Worm (Caenorhabditis elegans) whole organism, young adult: ENCODE results near the gene lev-8.

Experiments used
- F23B12.7 ChIP-seq: sonication (generic microtip); optimal IDR thresholded peaks from 2 replicates; lab custom pipeline; 2017; ENCODE audit warnings: missing genetic modification characterization, mild to moderate bottlenecking, missing compliant biosample characterization, antibody characterized with exemption, moderate library complexity; ENCODE audit not compliant: insufficient read depth
- F55B11.4 ChIP-seq: sonication (generic microtip); optimal IDR thresholded peaks from 2 replicates; lab custom pipeline; 2016; ENCODE audit warnings: missing compliant biosample characterization, missing genetic modification characterization, borderline replicate concordance; ENCODE audit not compliant: insufficient read depth
- K11D2.4 ChIP-seq: fragments of 200-800 bp; sonication (Bioruptor generic); IDR thresholded peaks from 2 replicates; pipeline ENCODE4 v1.3.6; 2022; ENCODE audit warnings: missing genetic modification reagents, missing genetic modification characterization, missing compliant biosample characterization
- Y53G8AR.9 ChIP-seq: fragments of 200-800 bp; sonication (Bioruptor generic); conservative IDR thresholded peaks from 2 replicates; pipeline ENCODE4 v1.3.6; 2022; ENCODE audit warnings: missing genetic modification reagents, missing genetic modification characterization, missing compliant biosample characterization
- Y56A3A.18 ChIP-seq: fragments of 200-800 bp; sonication (Bioruptor generic); IDR thresholded peaks from 2 replicates; pipeline ENCODE4 v1.3.6; 2022; ENCODE audit warnings: missing genetic modification reagents, missing genetic modification characterization, missing compliant biosample characterization
- Y95B8A.8 ChIP-seq: fragments of 200-800 bp; sonication (Bioruptor generic); IDR thresholded peaks from 2 replicates; pipeline ENCODE4 v1.3.6; 2022; ENCODE audit warnings: missing genetic modification reagents, missing genetic modification characterization, missing compliant biosample characterization
- aptf-2 ChIP-seq: fragments of 200-800 bp; sonication (Bioruptor generic); conservative IDR thresholded peaks from 2 replicates; pipeline ENCODE4 v1.3.6; 2022; ENCODE audit warnings: missing genetic modification reagents, missing genetic modification characterization, missing compliant biosample characterization
- athp-1 ChIP-seq: sonication (generic microtip); optimal IDR thresholded peaks from 2 replicates; lab custom pipeline; 2017; ENCODE audit warnings: mild to moderate bottlenecking, missing genetic modification characterization, missing compliant biosample characterization
- ccch-3 ChIP-seq: fragments of 200-800 bp; sonication (Bioruptor generic); optimal IDR thresholded peaks from 2 replicates; lab custom pipeline; 2018; ENCODE audit warnings: mild to moderate bottlenecking, missing genetic modification characterization, missing compliant biosample characterization
- cebp-2 ChIP-seq: fragments of 200-800 bp; sonication (Bioruptor generic); IDR thresholded peaks from 2 replicates; pipeline ENCODE4 v1.3.6; 2022; ENCODE audit warnings: missing genetic modification characterization, missing compliant biosample characterization
- ceh-27 ChIP-seq: fragments of 200-800 bp; sonication (Bioruptor generic); optimal IDR thresholded peaks from 2 replicates; lab custom pipeline; 2018; ENCODE audit warnings: mild to moderate bottlenecking, missing genetic modification characterization, moderate library complexity, missing compliant biosample characterization
- ceh-58 ChIP-seq: fragments of 200-800 bp; sonication (Bioruptor generic); IDR thresholded peaks from 2 replicates; pipeline ENCODE4 v1.3.6; 2022; ENCODE audit warnings: missing genetic modification characterization, missing compliant biosample characterization
- ceh-91 ChIP-seq: fragments of 200-800 bp; sonication (Bioruptor generic); IDR thresholded peaks from 2 replicates; pipeline ENCODE4 v1.3.6; 2022; ENCODE audit warnings: missing genetic modification reagents, missing genetic modification characterization, missing compliant biosample characterization
- dpl-1 ChIP-seq: fragments of 150-350 bp; optimal IDR thresholded peaks from 2 replicates; lab custom pipeline; 2014; ENCODE audit warnings: missing biosample characterization, missing genetic modification reagents, missing genetic modification characterization
- egl-18 ChIP-seq: fragments of 200-800 bp; sonication (Bioruptor generic); IDR thresholded peaks from 2 replicates; pipeline ENCODE4 v1.3.6; 2022; ENCODE audit warnings: missing genetic modification reagents, missing genetic modification characterization, missing compliant biosample characterization
- fkh-3 ChIP-seq: sonication (generic microtip); optimal IDR thresholded peaks from 2 replicates; lab custom pipeline; 2016; ENCODE audit warnings: mild to moderate bottlenecking, missing genetic modification characterization, missing compliant biosample characterization
- gei-17 ChIP-seq: fragments of 200-800 bp; sonication (Bioruptor generic); optimal IDR thresholded peaks from 2 replicates; lab custom pipeline; 2018; ENCODE audit warnings: mild to moderate bottlenecking, missing genetic modification characterization, missing compliant biosample characterization
- hlh-12 ChIP-seq: sonication (generic microtip); optimal IDR thresholded peaks from 2 replicates; lab custom pipeline; 2016; ENCODE audit warnings: missing genetic modification characterization, missing compliant biosample characterization
- hlh-26 ChIP-seq: fragments of 200-800 bp; sonication (Bioruptor generic); conservative IDR thresholded peaks from 2 replicates; pipeline ENCODE4 v1.3.6; 2022; ENCODE audit warnings: missing genetic modification reagents, missing genetic modification characterization, missing compliant biosample characterization
- hmg-1.2 ChIP-seq: fragments of 200-800 bp; sonication (Bioruptor generic); IDR thresholded peaks from 2 replicates; pipeline ENCODE4 v1.3.6; 2022; ENCODE audit warnings: missing genetic modification reagents, missing genetic modification characterization, missing compliant biosample characterization
- hrde-1 ChIP-seq: sonication (generic microtip); optimal IDR thresholded peaks from 2 replicates; lab custom pipeline; 2016; ENCODE audit warnings: missing genetic modification characterization, mild to moderate bottlenecking, missing compliant biosample characterization, moderate library complexity, missing genotype, missing genetic modification reagents, borderline replicate concordance
- let-526 ChIP-seq: fragments of 200-800 bp; sonication (Bioruptor generic); IDR thresholded peaks from 2 replicates; pipeline ENCODE4 v1.3.6; 2022; ENCODE audit warnings: missing genetic modification reagents, missing genetic modification characterization, missing compliant biosample characterization
- lin-26 ChIP-seq: fragments of 200-800 bp; sonication (Bioruptor generic); IDR thresholded peaks from 2 replicates; pipeline ENCODE4 v1.3.6; 2022; ENCODE audit warnings: missing genetic modification reagents, missing genetic modification characterization, missing compliant biosample characterization
- lin-40 ChIP-seq: sonication (generic microtip); optimal IDR thresholded peaks from 2 replicates; lab custom pipeline; 2016; ENCODE audit warnings: missing genetic modification characterization, mild to moderate bottlenecking, missing compliant biosample characterization, missing genotype, missing genetic modification reagents
- lin-54 ChIP-seq: fragments of 200-800 bp; sonication (Bioruptor generic); optimal IDR thresholded peaks from 2 replicates; lab custom pipeline; 2018; ENCODE audit warnings: mild to moderate bottlenecking, missing genetic modification characterization, missing compliant biosample characterization
- lir-1 ChIP-seq: fragments of 200-800 bp; sonication (Bioruptor generic); conservative IDR thresholded peaks from 2 replicates; pipeline ENCODE4 v1.3.6; 2022; ENCODE audit warnings: missing genetic modification reagents, missing genetic modification characterization, missing compliant biosample characterization
- madf-6 ChIP-seq: fragments of 200-800 bp; sonication (Bioruptor generic); IDR thresholded peaks from 2 replicates; pipeline ENCODE4 v1.3.6; 2022; ENCODE audit warnings: missing genetic modification reagents, missing genetic modification characterization, missing compliant biosample characterization
- madf-8 ChIP-seq: fragments of 200-800 bp; sonication (Bioruptor generic); conservative IDR thresholded peaks from 2 replicates; pipeline ENCODE4 v1.3.6; 2022; ENCODE audit warnings: missing genetic modification reagents, missing genetic modification characterization, missing compliant biosample characterization
- mcd-1 ChIP-seq: fragments of 200-800 bp; sonication (Bioruptor generic); IDR thresholded peaks from 2 replicates; pipeline ENCODE4 v1.3.6; 2022; ENCODE audit warnings: missing genetic modification reagents, missing genetic modification characterization, missing compliant biosample characterization
- nfya-1 ChIP-seq: sonication (generic microtip); optimal IDR thresholded peaks from 2 replicates; lab custom pipeline; 2017; ENCODE audit warnings: antibody characterized with exemption, missing compliant biosample characterization, missing genetic modification characterization, borderline replicate concordance; ENCODE audit not compliant: insufficient read depth
- nfya-2 ChIP-seq: fragments of 200-800 bp; sonication (Bioruptor generic); IDR thresholded peaks from 2 replicates; pipeline ENCODE4 v1.3.6; 2022; ENCODE audit warnings: missing genetic modification reagents, missing genetic modification characterization, missing compliant biosample characterization
- nfyb-1 ChIP-seq: fragments of 200-800 bp; sonication (Bioruptor generic); IDR thresholded peaks from 2 replicates; pipeline ENCODE4 v1.3.6; 2022; ENCODE audit warnings: missing genetic modification reagents, missing genetic modification characterization, missing compliant biosample characterization
- pbrm-1 ChIP-seq: fragments of 200-800 bp; sonication (Bioruptor generic); IDR thresholded peaks from 2 replicates; pipeline ENCODE4 v1.3.6; 2022; ENCODE audit warnings: missing genetic modification reagents, missing genetic modification characterization, missing compliant biosample characterization
- rcor-1 ChIP-seq: fragments of 200-800 bp; sonication (Bioruptor generic); IDR thresholded peaks from 2 replicates; pipeline ENCODE4 v1.3.6; 2022; ENCODE audit warnings: missing genetic modification reagents, missing genetic modification characterization, missing compliant biosample characterization
- rec-8 ChIP-seq, 2 experiments: sonication (generic microtip); optimal IDR thresholded peaks; 2 replicates each; lab custom pipeline; 2016; ENCODE audit warnings: mild to moderate bottlenecking in 2 of 2, missing genetic modification characterization in 2 of 2, missing genetic modification reagents in 2 of 2, missing genotype in 2 of 2, missing biosample characterization in 1 of 2, missing compliant biosample characterization in 1 of 2, moderate library complexity in 1 of 2
- repo-1 ChIP-seq: sonication (generic microtip); optimal IDR thresholded peaks from 2 replicates; lab custom pipeline; 2017; ENCODE audit warnings: mild to moderate bottlenecking, missing genetic modification characterization, missing compliant biosample characterization
- unc-62 ChIP-seq: fragments of 150-350 bp; optimal IDR thresholded peaks from 2 replicates; lab custom pipeline; 2014; ENCODE audit warnings: missing biosample characterization, missing genetic modification reagents, missing genetic modification characterization
- zfh-2 ChIP-seq: fragments of 200-800 bp; sonication (Bioruptor generic); conservative IDR thresholded peaks from 2 replicates; pipeline ENCODE4 v1.3.6; 2022; ENCODE audit warnings: missing genetic modification reagents, missing genetic modification characterization, missing compliant biosample characterization
- zim-3 ChIP-seq: sonication (generic microtip); optimal IDR thresholded peaks from 2 replicates; lab custom pipeline; 2017; ENCODE audit warnings: mild to moderate bottlenecking, missing genetic modification characterization, moderate library complexity, missing compliant biosample characterization
- ztf-25 ChIP-seq: fragments of 200-800 bp; sonication (Bioruptor generic); IDR thresholded peaks from 2 replicates; pipeline ENCODE4 v1.3.6; 2022; ENCODE audit warnings: missing genetic modification reagents, missing genetic modification characterization, missing compliant biosample characterization

The lev-8 gene

ce11 chrX:11536408-11536807 is 24.3 kb upstream of the lev-8 start, which contains the start of gene C35C5.9:
TSS of gene C35C5.9 (plus strand) at chrX:11536568.
- TF ChIP-seq Y95B8A.8 (0 out of 2 replicates have a peak, but pooled peaks have one; percentile 45), lir-1 (GFP tag; lab: Robert Waterston, UW) (no peak), lin-40 (tag; lab: Kevin White, UChicago) (peak; percentile 3)

DNA sequence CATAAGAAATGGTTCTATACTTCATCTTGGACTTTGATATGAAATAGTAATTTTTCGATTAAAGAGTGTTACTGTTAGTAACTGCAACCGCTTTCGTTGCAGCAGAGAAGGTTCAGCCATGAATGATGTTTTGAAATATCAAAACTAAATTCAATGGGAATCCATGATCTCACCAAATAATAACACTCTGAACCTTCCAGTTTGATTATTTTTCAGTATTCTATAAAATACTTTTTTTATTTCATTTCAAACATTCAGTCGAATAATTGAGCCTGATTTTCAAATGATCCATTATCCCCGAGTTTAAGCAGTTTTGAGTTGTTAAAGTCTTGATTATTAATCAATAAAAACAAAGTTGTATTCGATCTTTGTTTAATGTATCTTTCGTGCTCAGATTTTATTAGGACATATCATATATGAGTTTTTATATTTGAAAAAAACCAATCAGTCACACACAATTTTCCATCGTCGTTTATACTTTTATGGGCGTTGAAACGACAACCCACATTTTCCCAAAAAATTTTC is 23.4 kb upstream of the lev-8 start, which contains the start of gene gcp-2.2:
Gene gcp-2.2 (plus strand): TSS at position 475 of the 525 bp plus-strand sequence.
- TF ChIP-seq rcor-1 (GFP tag; lab: Robert Waterston, UW) (no peak), lin-54 (no peak), F23B12.7 (tag; lab: Kevin White, UChicago) (no peak)

- TF ChIP-seq fkh-3 (tag; lab: Kevin White, UChicago) (no peak), lin-40 (tag; lab: Kevin White, UChicago) (no peak), ceh-27 (GFP tag; lab: Kevin White, UChicago) (no peak), madf-8 (GFP tag; lab: Robert Waterston, UW) (no peak), nfyb-1 (no peak), dpl-1 (GFP tag; lab: Kevin White, UChicago) (no peak), gei-17 (GFP tag; lab: Kevin White, UChicago) (no peak), hrde-1 (no peak), ceh-58 (no peak), aptf-2 (no peak), zfh-2 (GFP tag; lab: Robert Waterston, UW) (no peak), ceh-91 (GFP tag; lab: Robert Waterston, UW) (no peak)
These were observed 19.0 kb upstream of the lev-8 start for ce11 chrX:11541690-11542089.

- TF ChIP-seq ztf-25 (GFP tag; lab: Robert Waterston, UW) (no peak), hmg-1.2 (GFP tag; lab: Robert Waterston, UW) (peak; percentile 96), Y56A3A.18 (GFP tag; lab: Robert Waterston, UW) (0 out of 2 replicates have a peak, but pooled peaks have one; percentile 27), cebp-2 (GFP tag; lab: Robert Waterston, UW) (no peak), repo-1 (tag; lab: Kevin White, UChicago) (no peak), lin-26 (GFP tag; lab: Robert Waterston, UW) (peak; percentile 42; the same call in 1 of the 2 replicates), nfya-2 (GFP tag; lab: Robert Waterston, UW) (no peak), F55B11.4 (tag; lab: Kevin White, UChicago) (no peak), ceh-91 (GFP tag; lab: Robert Waterston, UW) (no peak), hlh-26 (GFP tag; lab: Robert Waterston, UW) (no peak), zim-3 (tag; lab: Kevin White, UChicago) (no peak), unc-62 (GFP tag; lab: Kevin White, UChicago) (peak; percentile 26), athp-1 (tag; lab: Kevin White, UChicago) (no peak), nfyb-1 (0 out of 2 replicates have a peak, but pooled peaks have one; percentile 21), Y53G8AR.9 (GFP tag; lab: Robert Waterston, UW) (no peak), pbrm-1 (GFP tag; lab: Robert Waterston, UW) (peak; percentile 32; the same call in 1 of the 2 replicates), lin-40 (tag; lab: Kevin White, UChicago) (peak; percentile 65), egl-18 (GFP tag; lab: Robert Waterston, UW) (no peak), madf-6 (GFP tag; lab: Robert Waterston, UW) (no peak), let-526 (GFP tag; lab: Robert Waterston, UW) (no peak), rec-8 (tag; optimal IDR thresholded peaks at IDR 0.05; lab: Kevin White, UChicago) (no peak), K11D2.4 (no peak), hlh-12 (tag; lab: Kevin White, UChicago) (no peak), fkh-3 (tag; lab: Kevin White, UChicago) (no peak), ccch-3 (GFP tag; lab: Kevin White, UChicago) (no peak), mcd-1 (no peak; the same call in 1 of the 2 replicates), zfh-2 (GFP tag; lab: Robert Waterston, UW) (no peak), nfya-1 (tag; lab: Kevin White, UChicago) (no peak)
These were observed 14.1 kb upstream of the lev-8 start, which contains the start of gene selt-1.1 for ce11 chrX:11546445-11547275. TSS of gene selt-1.1 (minus strand) at chrX:11546495.
